Worm (Caenorhabditis elegans) whole organism, young adult: ENCODE data around the gene T28D6.3.

Experiments used
- B0336.3 ChIP-seq: fragments of 200-800 bp; sonication (Bioruptor generic); IDR thresholded peaks from 2 replicates; pipeline ENCODE4 v1.3.6; 2022; ENCODE audit warnings: missing genetic modification characterization, missing compliant biosample characterization
- C17E4.6 ChIP-seq: fragments of 200-800 bp; sonication (Bioruptor generic); IDR thresholded peaks from 2 replicates; pipeline ENCODE4 v1.3.6; 2022; ENCODE audit warnings: missing genetic modification reagents, missing genetic modification characterization, missing compliant biosample characterization
- D2030.7 ChIP-seq: fragments of 200-800 bp; sonication (Bioruptor generic); IDR thresholded peaks from 2 replicates; pipeline ENCODE4 v1.3.6; 2022; ENCODE audit warnings: missing genetic modification reagents, missing genetic modification characterization, missing compliant biosample characterization
- F22D6.2 ChIP-seq: sonication (generic microtip); optimal IDR thresholded peaks from 2 replicates; lab custom pipeline; 2016; ENCODE audit warnings: mild to moderate bottlenecking, missing genetic modification characterization, missing compliant biosample characterization
- F33H1.4 ChIP-seq: fragments of 200-800 bp; sonication (Bioruptor generic); IDR thresholded peaks from 2 replicates; pipeline ENCODE4 v1.3.6; 2022; ENCODE audit warnings: missing genetic modification reagents, missing genetic modification characterization, missing compliant biosample characterization
- F49E8.2 ChIP-seq: sonication (generic microtip); optimal IDR thresholded peaks from 3 replicates; lab custom pipeline; 2017; ENCODE audit warnings: missing genetic modification characterization, mild to moderate bottlenecking, missing compliant biosample characterization, antibody characterized with exemption, moderate library complexity; ENCODE audit not compliant: insufficient read depth
- ccch-3 ChIP-seq: fragments of 200-800 bp; sonication (Bioruptor generic); optimal IDR thresholded peaks from 2 replicates; lab custom pipeline; 2018; ENCODE audit warnings: mild to moderate bottlenecking, missing genetic modification characterization, missing compliant biosample characterization
- ceh-27 ChIP-seq: fragments of 200-800 bp; sonication (Bioruptor generic); optimal IDR thresholded peaks from 2 replicates; lab custom pipeline; 2018; ENCODE audit warnings: mild to moderate bottlenecking, missing genetic modification characterization, moderate library complexity, missing compliant biosample characterization
- ceh-91 ChIP-seq: fragments of 200-800 bp; sonication (Bioruptor generic); IDR thresholded peaks from 2 replicates; pipeline ENCODE4 v1.3.6; 2022; ENCODE audit warnings: missing genetic modification reagents, missing genetic modification characterization, missing compliant biosample characterization
- dox-1 ChIP-seq: fragments of 200-800 bp; sonication (Bioruptor generic); IDR thresholded peaks from 2 replicates; pipeline ENCODE4 v1.3.6; 2022; ENCODE audit warnings: missing genetic modification reagents, missing genetic modification characterization, missing compliant biosample characterization
- dpff-1 ChIP-seq: sonication (generic microtip); optimal IDR thresholded peaks from 2 replicates; lab custom pipeline; 2017; ENCODE audit warnings: mild to moderate bottlenecking, missing genetic modification characterization, missing compliant biosample characterization
- dpl-1 ChIP-seq: fragments of 150-350 bp; optimal IDR thresholded peaks from 2 replicates; lab custom pipeline; 2014; ENCODE audit warnings: missing biosample characterization, missing genetic modification reagents, missing genetic modification characterization
- efl-1 ChIP-seq: fragments of 150-350 bp; optimal IDR thresholded peaks from 2 replicates; lab custom pipeline; 2014; ENCODE audit warnings: missing biosample characterization, missing genetic modification reagents, missing genetic modification characterization
- ekl-4 ChIP-seq: fragments of 200-800 bp; sonication (Bioruptor generic); IDR thresholded peaks from 2 replicates; pipeline ENCODE4 v1.3.6; 2022; ENCODE audit warnings: missing genetic modification reagents, missing genetic modification characterization, missing compliant biosample characterization
- fkh-3 ChIP-seq: sonication (generic microtip); optimal IDR thresholded peaks from 2 replicates; lab custom pipeline; 2016; ENCODE audit warnings: mild to moderate bottlenecking, missing genetic modification characterization, missing compliant biosample characterization
- him-1 ChIP-seq: sonication (generic microtip); optimal IDR thresholded peaks from 2 replicates; lab custom pipeline; 2016; ENCODE audit warnings: missing genotype, missing genetic modification reagents, missing genetic modification characterization, missing compliant biosample characterization
- hlh-12 ChIP-seq: sonication (generic microtip); optimal IDR thresholded peaks from 2 replicates; lab custom pipeline; 2016; ENCODE audit warnings: missing genetic modification characterization, missing compliant biosample characterization
- hmg-1.2 ChIP-seq: fragments of 200-800 bp; sonication (Bioruptor generic); IDR thresholded peaks from 2 replicates; pipeline ENCODE4 v1.3.6; 2022; ENCODE audit warnings: missing genetic modification reagents, missing genetic modification characterization, missing compliant biosample characterization
- lin-54 ChIP-seq: fragments of 200-800 bp; sonication (Bioruptor generic); optimal IDR thresholded peaks from 2 replicates; lab custom pipeline; 2018; ENCODE audit warnings: mild to moderate bottlenecking, missing genetic modification characterization, missing compliant biosample characterization
- lsl-1 ChIP-seq: fragments of 200-800 bp; sonication (Bioruptor generic); optimal IDR thresholded peaks from 2 replicates; lab custom pipeline; 2018; ENCODE audit warnings: mild to moderate bottlenecking, missing genetic modification characterization, moderate library complexity, missing compliant biosample characterization
- madf-3 ChIP-seq: fragments of 200-800 bp; sonication (Bioruptor generic); IDR thresholded peaks from 2 replicates; pipeline ENCODE4 v1.3.6; 2022; ENCODE audit warnings: missing genetic modification reagents, missing genetic modification characterization, missing compliant biosample characterization
- madf-6 ChIP-seq: fragments of 200-800 bp; sonication (Bioruptor generic); IDR thresholded peaks from 2 replicates; pipeline ENCODE4 v1.3.6; 2022; ENCODE audit warnings: missing genetic modification reagents, missing genetic modification characterization, missing compliant biosample characterization
- madf-8 ChIP-seq: fragments of 200-800 bp; sonication (Bioruptor generic); conservative IDR thresholded peaks from 2 replicates; pipeline ENCODE4 v1.3.6; 2022; ENCODE audit warnings: missing genetic modification reagents, missing genetic modification characterization, missing compliant biosample characterization
- nhr-80 ChIP-seq: sonication (generic microtip); optimal IDR thresholded peaks from 2 replicates; lab custom pipeline; 2016; ENCODE audit warnings: missing genetic modification characterization, missing compliant biosample characterization
- nhr-90 ChIP-seq: sonication (generic microtip); optimal IDR thresholded peaks from 2 replicates; lab custom pipeline; 2016; ENCODE audit warnings: missing genotype, mild to moderate bottlenecking, missing genetic modification characterization, missing compliant biosample characterization
- pbrm-1 ChIP-seq: fragments of 200-800 bp; sonication (Bioruptor generic); IDR thresholded peaks from 2 replicates; pipeline ENCODE4 v1.3.6; 2022; ENCODE audit warnings: missing genetic modification reagents, missing genetic modification characterization, missing compliant biosample characterization
- sdz-38 ChIP-seq: sonication (generic microtip); optimal IDR thresholded peaks from 2 replicates; lab custom pipeline; 2016; ENCODE audit warnings: missing genotype, missing genetic modification characterization, missing compliant biosample characterization
- snpc-1.1 ChIP-seq: sonication (generic microtip); optimal IDR thresholded peaks from 2 replicates; lab custom pipeline; 2017; ENCODE audit warnings: missing genetic modification characterization, mild to moderate bottlenecking, missing compliant biosample characterization, antibody characterized with exemption, moderate library complexity, missing genotype, missing genetic modification reagents; ENCODE audit not compliant: insufficient read depth
- snpc-1.3 ChIP-seq: sonication (generic microtip); optimal IDR thresholded peaks from 2 replicates; lab custom pipeline; 2017; ENCODE audit warnings: missing genetic modification characterization, mild to moderate bottlenecking, missing compliant biosample characterization, antibody characterized with exemption, moderate library complexity, missing genotype, missing genetic modification reagents; ENCODE audit not compliant: insufficient read depth
- snpc-3.4 ChIP-seq: sonication (generic microtip); optimal IDR thresholded peaks from 2 replicates; lab custom pipeline; 2017; ENCODE audit warnings: missing genetic modification characterization, mild to moderate bottlenecking, missing compliant biosample characterization, antibody characterized with exemption, moderate library complexity, missing genotype, missing genetic modification reagents
- tbp1 ChIP-seq: fragments of 200-800 bp; sonication (Bioruptor generic); optimal IDR thresholded peaks from 2 replicates; lab custom pipeline; 2018; ENCODE audit warnings: mild to moderate bottlenecking, missing genetic modification characterization, missing compliant biosample characterization
- unc-62 ChIP-seq: fragments of 150-350 bp; optimal IDR thresholded peaks from 2 replicates; lab custom pipeline; 2014; ENCODE audit warnings: missing biosample characterization, missing genetic modification reagents, missing genetic modification characterization
- xnd-1 ChIP-seq: sonication (generic microtip); optimal IDR thresholded peaks from 2 replicates; lab custom pipeline; 2016; ENCODE audit warnings: missing genotype, missing genetic modification reagents, missing genetic modification characterization, missing compliant biosample characterization
- zfh-2 ChIP-seq: fragments of 200-800 bp; sonication (Bioruptor generic); conservative IDR thresholded peaks from 2 replicates; pipeline ENCODE4 v1.3.6; 2022; ENCODE audit warnings: missing genetic modification reagents, missing genetic modification characterization, missing compliant biosample characterization
- zim-3 ChIP-seq: sonication (generic microtip); optimal IDR thresholded peaks from 2 replicates; lab custom pipeline; 2017; ENCODE audit warnings: mild to moderate bottlenecking, missing genetic modification characterization, moderate library complexity, missing compliant biosample characterization
- ztf-22 ChIP-seq: fragments of 200-800 bp; sonication (Bioruptor generic); optimal IDR thresholded peaks from 2 replicates; lab custom pipeline; 2018; ENCODE audit warnings: mild to moderate bottlenecking, missing genetic modification characterization, moderate library complexity, missing compliant biosample characterization
- ztf-25 ChIP-seq: fragments of 200-800 bp; sonication (Bioruptor generic); IDR thresholded peaks from 2 replicates; pipeline ENCODE4 v1.3.6; 2022; ENCODE audit warnings: missing genetic modification reagents, missing genetic modification characterization, missing compliant biosample characterization

Gene T28D6.3

ce11 chrIII:11343041-11343440 is 23.5 kb upstream of the T28D6.3 start, which contains the start of the genes T28D6.6 and pen-2 (continued):
- no peak for TF ChIP-seq ztf-22
- TF ChIP-seq C17E4.6 (GFP tag; lab: Robert Waterston, UW) = no peak
- TF ChIP-seq madf-3 (GFP tag; lab: Robert Waterston, UW) = no peak
- TF ChIP-seq nhr-90 (tag; lab: Kevin White, UChicago) = no peak

ce11 chrIII:11344125-11344524 is 22.4 kb upstream of the T28D6.3 start:
- TF ChIP-seq snpc-1.3 (tag; lab: Kevin White, UChicago) (peak; percentile 56), hlh-12 (tag; lab: Kevin White, UChicago) (no peak), ztf-25 (GFP tag; lab: Robert Waterston, UW) (no peak), fkh-3 (no peak), snpc-1.1 (tag; lab: Kevin White, UChicago) (peak; percentile 59), B0336.3 (GFP tag; lab: Robert Waterston, UW) (peak; percentile 34), lsl-1 (peak; percentile 97), snpc-3.4 (tag; lab: Kevin White, UChicago) (peak; percentile 17), lin-54 (peak; percentile 62), dox-1 (GFP tag; lab: Robert Waterston, UW) (peak; percentile 50; the same call in 1 of the 2 replicates), madf-8 (GFP tag; lab: Robert Waterston, UW) (peak; percentile 87), ccch-3 (GFP tag; lab: Kevin White, UChicago) (no peak), D2030.7 (GFP tag; lab: Robert Waterston, UW) (peak; percentile 70), xnd-1 (tag; lab: Kevin White, UChicago) (peak; percentile 91), pbrm-1 (no peak), efl-1 (GFP tag; lab: Kevin White, UChicago) (peak; percentile 44), F22D6.2 (tag; lab: Kevin White, UChicago) (no peak), F49E8.2 (tag; lab: Kevin White, UChicago) (peak; percentile 15), unc-62 (GFP tag; lab: Kevin White, UChicago) (no peak), dpl-1 (GFP tag; lab: Kevin White, UChicago) (peak; percentile 40), zim-3 (tag; lab: Kevin White, UChicago) (no peak), madf-6 (GFP tag; lab: Robert Waterston, UW) (peak; percentile 93), ekl-4 (peak; percentile 49; the same call in 1 of the 2 replicates), F33H1.4 (GFP tag; lab: Robert Waterston, UW) (peak; percentile 95), ceh-27 (GFP tag; lab: Kevin White, UChicago) (no peak), ceh-91 (GFP tag; lab: Robert Waterston, UW) (peak; percentile 64), dpff-1 (tag; lab: Kevin White, UChicago) (no peak), tbp1 (GFP tag; lab: Kevin White, UChicago) (peak; percentile 31), hmg-1.2 (GFP tag; lab: Robert Waterston, UW) (peak; percentile 27; the same call in 1 of the 2 replicates), him-1 (peak; percentile 17), sdz-38 (no peak), nhr-80 (tag; lab: Kevin White, UChicago) (no peak)

- TF ChIP-seq dpl-1 (GFP tag; lab: Kevin White, UChicago) (no peak), zfh-2 (GFP tag; lab: Robert Waterston, UW) (0 out of 2 replicates have a peak, but pooled peaks have one; percentile 21)
Measured at ce11 chrIII:11346383-11346782, 20.2 kb upstream of the T28D6.3 start, which contains the start of gene T28D6.7. Gene T28D6.7, minus strand, starts transcription at chrIII:11346483.
